Fruit fly (Drosophila melanogaster): ENCODE results near the gene Eig71Eb.

Eig71Eb gene

dm6 chr3L:15694406-15694805, 44.7 kb downstream of the Eig71Eb start:
- peak; percentile 2 for TF ChIP-seq noc (tag; optimal IDR thresholded peaks at IDR 0.05)

dm6 chr3L:15695195-15695594, 45.5 kb downstream of the Eig71Eb start:
- TF ChIP-seq noc (tag; optimal IDR thresholded peaks at IDR 0.05), result no peak

- no peak for TF ChIP-seq noc (tag; optimal IDR thresholded peaks at IDR 0.05)
Observed at dm6 chr3L:15697916-15698315, 48.2 kb downstream of the Eig71Eb start.

dm6 chr3L:15699626-15700337, 50.0 kb downstream of the Eig71Eb start, which contains the start of gene comm2:
TSS of gene comm2 (minus strand) at chr3L:15699850.
- TF ChIP-seq noc (tag; optimal IDR thresholded peaks at IDR 0.05), result no peak
